Fruit fly (Drosophila melanogaster) whole organism: ENCODE results near the gene CG10469.

ENCODE experiments used
- CG8478 ChIP-seq: fragments of >200 bp; optimal IDR thresholded peaks from 2 replicates; lab custom pipeline; 2018; ENCODE audit warnings: inconsistent platforms
- Dll ChIP-seq: fragments of >200 bp; optimal IDR thresholded peaks from 2 replicates; lab custom pipeline; 2017
- EcR ChIP-seq, 2 experiments: fragments of >200 bp; optimal IDR thresholded peaks; 2 replicates each; lab custom pipeline; 2017; ENCODE audit warnings: missing biosample characterization in 2 of 2, missing genetic modification characterization in 2 of 2, missing genetic modification reagents in 2 of 2
- pan ChIP-seq: fragments of >200 bp; optimal IDR thresholded peaks from 2 replicates; lab custom pipeline; 2017
- psq ChIP-seq: fragments of >200 bp; optimal IDR thresholded peaks from 2 replicates; lab custom pipeline; 2017
- usp ChIP-seq: fragments of >200 bp; optimal IDR thresholded peaks from 2 replicates; lab custom pipeline; 2017; ENCODE audit warnings: missing biosample characterization, missing genetic modification characterization, mixed read lengths

Gene CG10469

dm6 chr3L:6093213-6093612, at the start of gene CG10469:
CG10469 (minus strand) TSS chr3L:6093313.
- no peak for TF ChIP-seq usp (GFP tag; lab: Kevin White, UChicago)
- no peak for TF ChIP-seq CG8478 (lab: Kevin White, UChicago)
- no peak for TF ChIP-seq EcR (GFP tag; optimal IDR thresholded peaks at IDR 0.05; lab: Kevin White, UChicago)
- TF ChIP-seq pan (lab: Kevin White, UChicago) = no peak
- TF ChIP-seq psq = no peak
- no peak for TF ChIP-seq Dll

- TF ChIP-seq pan (lab: Kevin White, UChicago) = no peak
Observed at dm6 chr3L:6142313-6142712, 49.2 kb upstream of the CG10469 start, which contains the start of gene Cpr65Aw. Cpr65Aw (minus strand) TSS chr3L:6142413.

- TF ChIP-seq CG8478 (lab: Kevin White, UChicago) (no peak), EcR (GFP tag; optimal IDR thresholded peaks at IDR 0.05; lab: Kevin White, UChicago) (no peak), psq (no peak), pan (lab: Kevin White, UChicago) (no peak), Dll (no peak), usp (GFP tag; lab: Kevin White, UChicago) (no peak)
Observed at dm6 chr3L:6141538-6141937, 48.4 kb upstream of the CG10469 start.

- no peak for TF ChIP-seq pan (lab: Kevin White, UChicago)
- TF ChIP-seq psq = no peak
- TF ChIP-seq usp (GFP tag; lab: Kevin White, UChicago) = no peak
- no peak for TF ChIP-seq EcR (GFP tag; optimal IDR thresholded peaks at IDR 0.05; lab: Kevin White, UChicago)
- no peak for TF ChIP-seq Dll
- TF ChIP-seq CG8478 (lab: Kevin White, UChicago) = no peak
Observed at dm6 chr3L:6140771-6141472, 47.8 kb upstream of the CG10469 start.

- no peak for TF ChIP-seq CG8478 (lab: Kevin White, UChicago)
- TF ChIP-seq psq = no peak
- no peak for TF ChIP-seq usp (GFP tag; lab: Kevin White, UChicago)
- no peak for TF ChIP-seq pan (lab: Kevin White, UChicago)
- TF ChIP-seq EcR (GFP tag; optimal IDR thresholded peaks at IDR 0.05; lab: Kevin White, UChicago) = no peak
- TF ChIP-seq Dll = no peak
Observed at dm6 chr3L:6139924-6140574, 46.9 kb upstream of the CG10469 start, which contains the start of gene Cpr65Av. Cpr65Av (minus strand) TSS chr3L:6139974.

dm6 chr3L:6138586-6138985, 45.5 kb upstream of the CG10469 start:
- TF ChIP-seq CG8478 (lab: Kevin White, UChicago) = no peak
- TF ChIP-seq EcR (GFP tag; optimal IDR thresholded peaks at IDR 0.05; lab: Kevin White, UChicago) = no peak
- TF ChIP-seq pan (lab: Kevin White, UChicago) = no peak
- no peak for TF ChIP-seq Dll
- TF ChIP-seq usp (GFP tag; lab: Kevin White, UChicago) = no peak
- no peak for TF ChIP-seq psq

dm6 chr3L:6138018-6138417, 44.9 kb upstream of the CG10469 start, which contains the start of gene Lcp65Ae:
Lcp65Ae (minus strand) TSS chr3L:6138118.
- TF ChIP-seq Dll (no peak), EcR (GFP tag; optimal IDR thresholded peaks at IDR 0.05; lab: Kevin White, UChicago) (no peak), psq (no peak), CG8478 (lab: Kevin White, UChicago) (no peak), usp (GFP tag; lab: Kevin White, UChicago) (no peak), pan (lab: Kevin White, UChicago) (no peak)

dm6 chr3L:6136691-6137090, 43.6 kb upstream of the CG10469 start, which contains the start of gene Lcp65Af:
Lcp65Af (minus strand) TSS chr3L:6136791.
- TF ChIP-seq pan (lab: Kevin White, UChicago) (no peak), CG8478 (lab: Kevin White, UChicago) (no peak), usp (GFP tag; lab: Kevin White, UChicago) (no peak), Dll (no peak), psq (no peak), EcR (GFP tag; optimal IDR thresholded peaks at IDR 0.05; lab: Kevin White, UChicago) (no peak)

dm6 chr3L:6135174-6135573, 42.1 kb upstream of the CG10469 start, which contains the start of gene Lcp65Ag1:
Lcp65Ag1 (minus strand) TSS chr3L:6135274.
- TF ChIP-seq psq (no peak), pan (lab: Kevin White, UChicago) (no peak), usp (GFP tag; lab: Kevin White, UChicago) (no peak), Dll (no peak), EcR (GFP tag; optimal IDR thresholded peaks at IDR 0.05; lab: Kevin White, UChicago) (no peak), CG8478 (lab: Kevin White, UChicago) (no peak)

dm6 chr3L:6133546-6133945, 40.4 kb upstream of the CG10469 start, which contains the start of gene Lcp65Ag2:
Lcp65Ag2 (minus strand) TSS chr3L:6133593.
- no peak for TF ChIP-seq EcR (GFP tag; optimal IDR thresholded peaks at IDR 0.05; lab: Kevin White, UChicago)
- no peak for TF ChIP-seq Dll
- no peak for TF ChIP-seq psq
- TF ChIP-seq CG8478 (lab: Kevin White, UChicago) = no peak
- TF ChIP-seq pan (lab: Kevin White, UChicago) = no peak
- TF ChIP-seq usp (GFP tag; lab: Kevin White, UChicago) = no peak

- TF ChIP-seq CG8478 (lab: Kevin White, UChicago) (no peak), psq (no peak), Dll (no peak), pan (lab: Kevin White, UChicago) (no peak), usp (GFP tag; lab: Kevin White, UChicago) (no peak), EcR (GFP tag; optimal IDR thresholded peaks at IDR 0.05; lab: Kevin White, UChicago) (no peak)
Observed at dm6 chr3L:6132009-6132408, 38.9 kb upstream of the CG10469 start, which contains the start of gene Cpr65Au. Cpr65Au (minus strand) TSS chr3L:6132109.

- TF ChIP-seq psq (no peak), EcR (GFP tag; optimal IDR thresholded peaks at IDR 0.05; lab: Kevin White, UChicago) (no peak), CG8478 (lab: Kevin White, UChicago) (no peak)
Observed at dm6 chr3L:6130944-6131343, 37.8 kb upstream of the CG10469 start, which contains the start of gene Lcp65Ag3. Lcp65Ag3 (minus strand) TSS chr3L:6130989.
